Fruit fly (Drosophila melanogaster): ENCODE data around the gene PH4alphaMP.

PH4alphaMP gene

dm6 chr3R:30461608-30462243, 34.2 kb downstream of the PH4alphaMP start (continued):
- TF ChIP-seq CG6175 (GFP tag; IDR thresholded peaks at IDR 0.05): no peak
- TF ChIP-seq so (GFP tag; IDR thresholded peaks at IDR 0.05): no peak; the same call in 2 of the 3 replicates
- no peak for TF ChIP-seq nerfin-1 (tag; optimal IDR thresholded peaks at IDR 0.05)
- no peak for TF ChIP-seq gsb-n (tag; optimal IDR thresholded peaks at IDR 0.05)
- no peak for TF ChIP-seq Bgb (GFP tag; IDR thresholded peaks at IDR 0.05; ENCODE audit: partially characterized antibody)
- no peak for TF ChIP-seq Pdp1 (GFP tag; optimal IDR thresholded peaks at IDR 0.05)
- peak; percentile 2 for TF ChIP-seq CG7556 (GFP tag; optimal IDR thresholded peaks at IDR 0.05)
- TF ChIP-seq Rfx (GFP tag; IDR thresholded peaks at IDR 0.05): peak; percentile 46; the same call in 1 of the 2 replicates
- no peak for TF ChIP-seq MTF-1 (GFP tag; optimal IDR thresholded peaks at IDR 0.05; ENCODE audit: borderline replicate concordance)
- no peak for TF ChIP-seq CG9609 (GFP tag; optimal IDR thresholded peaks at IDR 0.05)
- no peak for TF ChIP-seq sens-2 (GFP tag; IDR thresholded peaks at IDR 0.05)
- TF ChIP-seq cas (GFP tag; IDR thresholded peaks at IDR 0.05): no peak
- no peak for TF ChIP-seq Atf3 (GFP tag; optimal IDR thresholded peaks at IDR 0.05)
- no peak for TF ChIP-seq pum (GFP tag; optimal IDR thresholded peaks at IDR 0.05)
- TF ChIP-seq CG17186 (GFP tag; optimal IDR thresholded peaks at IDR 0.05): no peak
- TF ChIP-seq E2f2 (GFP tag; IDR thresholded peaks at IDR 0.05): no peak

dm6 chr3R:30460187-30460586, 35.8 kb downstream of the PH4alphaMP start:
- TF ChIP-seq klu (GFP tag; IDR thresholded peaks at IDR 0.05) (no peak), disco-r (GFP tag; optimal IDR thresholded peaks at IDR 0.05) (no peak), CG15269 (tag; optimal IDR thresholded peaks at IDR 0.05) (peak; percentile 45), CG43689 (GFP tag; IDR thresholded peaks at IDR 0.05) (no peak), Jarid2 (GFP tag; optimal IDR thresholded peaks at IDR 0.05) (peak; percentile 48), CG1529 (GFP tag; optimal IDR thresholded peaks at IDR 0.05) (no peak), CG1647 (GFP tag; optimal IDR thresholded peaks at IDR 0.05) (no peak), unpg (GFP tag; optimal IDR thresholded peaks at IDR 0.05) (no peak), z (GFP tag; IDR thresholded peaks at IDR 0.05) (peak; percentile 70; the same call in 2 of the 3 replicates), BtbVII (GFP tag; optimal IDR thresholded peaks at IDR 0.05) (no peak), pan (optimal IDR thresholded peaks at IDR 0.05) (no peak), pan (GFP tag; optimal IDR thresholded peaks at IDR 0.05 in 1 of 2, IDR thresholded peaks at IDR 0.05 in 1 of 2) (no peak), Adf1 (GFP tag; IDR thresholded peaks at IDR 0.05) (no peak), CG1832 (GFP tag; optimal IDR thresholded peaks at IDR 0.05) (no peak), CG17829 (tag; optimal IDR thresholded peaks at IDR 0.05) (no peak), CG8478 (optimal IDR thresholded peaks at IDR 0.05) (no peak), bsh (GFP tag; optimal IDR thresholded peaks at IDR 0.05) (no peak), Drgx (GFP tag; IDR thresholded peaks at IDR 0.05) (no peak), chn (GFP tag; optimal IDR thresholded peaks at IDR 0.05) (no peak), Dbx (GFP tag; IDR thresholded peaks at IDR 0.05) (no peak), sd (tag; optimal IDR thresholded peaks at IDR 0.05) (no peak), sug (tag; optimal IDR thresholded peaks at IDR 0.05) (no peak), Med (GFP tag) (peak; percentile 73), CG3281 (GFP tag; optimal IDR thresholded peaks at IDR 0.05) (no peak), sob (GFP tag; IDR thresholded peaks at IDR 0.05) (no peak), CG5180 (GFP tag; optimal IDR thresholded peaks at IDR 0.05) (peak; percentile 99), CG15514 (GFP tag; optimal IDR thresholded peaks at IDR 0.05) (no peak), CG10543 (GFP tag; optimal IDR thresholded peaks at IDR 0.05) (peak; percentile 43), CG2678 (tag; optimal IDR thresholded peaks at IDR 0.05) (no peak), CTCF (GFP tag; optimal IDR thresholded peaks at IDR 0.05) (no peak), Hr51 (GFP tag; optimal IDR thresholded peaks at IDR 0.05) (no peak), grau (tag; optimal IDR thresholded peaks at IDR 0.05) (no peak), sna (GFP tag; IDR thresholded peaks at IDR 0.05; ENCODE audit: partially characterized antibody) (no peak), CG3163 (GFP tag; optimal IDR thresholded peaks at IDR 0.05) (no peak), pum (GFP tag; optimal IDR thresholded peaks at IDR 0.05) (no peak), Deaf1 (tag; optimal IDR thresholded peaks at IDR 0.05) (peak; percentile 97)
